Fruit fly (Drosophila melanogaster) whole organism, prepupa: ENCODE measurements around the gene CG2930.

Experiments
- CG1621 ChIP-seq: fragments of 200-800 bp; sonication (Bioruptor generic); optimal IDR thresholded peaks from 3 replicates; lab custom pipeline; 2018; ENCODE audit warnings: missing biosample characterization, mild to moderate bottlenecking, missing genetic modification characterization
- CG6854 ChIP-seq: fragments of 200-800 bp; sonication (Bioruptor generic); optimal IDR thresholded peaks from 2 replicates; lab custom pipeline; 2017; ENCODE audit warnings: missing biosample characterization, mild to moderate bottlenecking, missing genetic modification characterization
- Hr38 ChIP-seq: sonication (Bioruptor generic); optimal IDR thresholded peaks from 2 replicates; lab custom pipeline; 2016; ENCODE audit warnings: missing biosample characterization, missing genetic modification characterization
- salr ChIP-seq, 2 experiments: fragments of 200-800 bp; sonication (Bioruptor generic); optimal IDR thresholded peaks; 3 replicates each; lab custom pipeline; 2016 to 2018; ENCODE audit warnings: missing biosample characterization in 2 of 2, missing genetic modification characterization in 2 of 2, mild to moderate bottlenecking in 1 of 2
- svp ChIP-seq: fragments of 200-800 bp; sonication (Bioruptor generic); peaks from one replicate; lab custom pipeline; 2016; ENCODE audit warnings: missing biosample characterization, missing genetic modification characterization

dm6 chrX:3874949-3875348, 6.2 kb downstream of the CG2930 start:
- no peak for TF ChIP-seq CG1621 (tag; lab: Kevin White, UChicago)
- TF ChIP-seq salr (GFP tag; optimal IDR thresholded peaks at IDR 0.05; lab: Kevin White, UChicago): no peak
- no peak for TF ChIP-seq CG6854 (GFP tag; lab: Kevin White, UChicago)
- TF ChIP-seq svp: no peak
- TF ChIP-seq Hr38 (GFP tag; lab: Kevin White, UChicago): no peak
